Fruit fly (Drosophila melanogaster) whole organism, embryonic: Measurements from ENCODE around the gene Fit2.

Experiments used
- Blimp-1 ChIP-seq: fragments of 200-800 bp; sonication (Bioruptor generic); optimal IDR thresholded peaks from 3 replicates; lab custom pipeline; 2018; ENCODE audit warnings: missing biosample characterization, missing genetic modification characterization, mild to moderate bottlenecking, moderate library complexity, missing genetic modification reagents
- CG10959 ChIP-seq: fragments of 200-800 bp; sonication (Bioruptor generic); IDR thresholded peaks from 2 replicates; pipeline ENCODE4 v1.3.6; 2022; ENCODE audit warnings: missing biosample characterization, missing genetic modification characterization
- CG10979 ChIP-seq: fragments of 200-800 bp; sonication (Bioruptor generic); optimal IDR thresholded peaks from 2 replicates; lab custom pipeline; 2018; ENCODE audit warnings: missing biosample characterization, mild to moderate bottlenecking, missing genetic modification characterization, moderate library complexity
- CG11398 ChIP-seq: fragments of 200-800 bp; sonication (Bioruptor generic); optimal IDR thresholded peaks from 2 replicates; lab custom pipeline; 2016; ENCODE audit warnings: missing biosample characterization, missing genetic modification characterization
- CG12155 ChIP-seq: fragments of 200-800 bp; sonication (Bioruptor generic); optimal IDR thresholded peaks from 3 replicates; lab custom pipeline; 2016; ENCODE audit warnings: missing biosample characterization, missing genetic modification characterization
- CG1233 ChIP-seq: fragments of 200-800 bp; sonication (Bioruptor generic); optimal IDR thresholded peaks from 4 replicates; lab custom pipeline; 2018; ENCODE audit warnings: missing biosample characterization, mild to moderate bottlenecking, missing genetic modification characterization
- CG12769 ChIP-seq: fragments of 200-800 bp; sonication (Bioruptor generic); optimal IDR thresholded peaks from 2 replicates; lab custom pipeline; 2019; ENCODE audit warnings: missing biosample characterization, mild to moderate bottlenecking, missing genetic modification characterization, moderate library complexity
- CG13123 ChIP-seq: fragments of 200-800 bp; sonication (Bioruptor generic); optimal IDR thresholded peaks from 2 replicates; lab custom pipeline; 2016; ENCODE audit warnings: missing biosample characterization, missing genetic modification characterization
- CG15696 ChIP-seq: fragments of 200-800 bp; sonication (Bioruptor generic); optimal IDR thresholded peaks from 2 replicates; lab custom pipeline; 2019; ENCODE audit warnings: missing biosample characterization, mild to moderate bottlenecking, missing genetic modification characterization, moderate library complexity
- CG1647 ChIP-seq: fragments of 200-800 bp; sonication (Bioruptor generic); optimal IDR thresholded peaks from 3 replicates; lab custom pipeline; 2016; ENCODE audit warnings: missing biosample characterization, missing genetic modification characterization
- CG16779 ChIP-seq: fragments of 200-800 bp; sonication (Bioruptor generic); IDR thresholded peaks from 2 replicates; pipeline ENCODE4 v1.3.6; 2022; ENCODE audit warnings: missing biosample characterization, missing genetic modification characterization
- CG16813 ChIP-seq: fragments of 200-800 bp; sonication (Bioruptor generic); IDR thresholded peaks from 3 replicates; pipeline ENCODE4 v1.3.6; 2022; ENCODE audit warnings: missing biosample characterization, missing genetic modification characterization; ENCODE audit not compliant: partially characterized antibody
- CG31441 ChIP-seq: fragments of 200-800 bp; sonication (Bioruptor generic); IDR thresholded peaks from 2 replicates; pipeline ENCODE4 v1.3.6; 2022; ENCODE audit warnings: missing biosample characterization, missing genetic modification characterization
- CG32772 ChIP-seq: fragments of 200-800 bp; sonication (Bioruptor generic); IDR thresholded peaks from 2 replicates; pipeline ENCODE4 v1.3.6; 2022; ENCODE audit warnings: missing biosample characterization, missing genetic modification characterization
- CG34376 ChIP-seq: fragments of 200-800 bp; sonication (Bioruptor generic); optimal IDR thresholded peaks from 2 replicates; lab custom pipeline; 2018; ENCODE audit warnings: missing biosample characterization, mild to moderate bottlenecking, missing genetic modification characterization
- CG3847 ChIP-seq: fragments of 200-800 bp; sonication (Bioruptor generic); IDR thresholded peaks from 2 replicates; pipeline ENCODE4 v1.3.6; 2022; ENCODE audit warnings: missing biosample characterization, missing genetic modification characterization
- CG6765 ChIP-seq: fragments of 200-800 bp; sonication (Bioruptor generic); optimal IDR thresholded peaks from 3 replicates; lab custom pipeline; 2017; ENCODE audit warnings: missing biosample characterization, mild to moderate bottlenecking, missing genetic modification characterization
- CG8290 ChIP-seq, 3 experiments: fragments of 200-800 bp; sonication (Bioruptor generic); optimal IDR thresholded peaks; 2 replicates each; lab custom pipeline; 2016 to 2019; ENCODE audit warnings: missing biosample characterization in 3 of 3, missing genetic modification characterization in 3 of 3, mild to moderate bottlenecking in 2 of 3, moderate library complexity in 1 of 3
- CG9215 ChIP-seq: fragments of 200-800 bp; sonication (Bioruptor generic); IDR thresholded peaks from 2 replicates; pipeline ENCODE4 v1.3.6; 2022; ENCODE audit warnings: missing biosample characterization, missing genetic modification characterization
- E2f1 ChIP-seq: fragments of 200-800 bp; sonication (Bioruptor generic); IDR thresholded peaks from 2 replicates; pipeline ENCODE4 v1.3.6; 2022; ENCODE audit warnings: missing biosample characterization, missing genetic modification characterization
- E2f2 ChIP-seq: fragments of 200-800 bp; sonication (Bioruptor generic); IDR thresholded peaks from 2 replicates; pipeline ENCODE4 v1.3.6; 2022; ENCODE audit warnings: missing biosample characterization, missing genetic modification characterization
- MESR4 ChIP-seq: fragments of 200-800 bp; sonication (Bioruptor generic); optimal IDR thresholded peaks from 2 replicates; lab custom pipeline; 2018; ENCODE audit warnings: missing biosample characterization, mild to moderate bottlenecking, missing genetic modification characterization, moderate library complexity
- Max ChIP-seq: fragments of 200-800 bp; sonication (Bioruptor generic); optimal IDR thresholded peaks from 2 replicates; lab custom pipeline; 2016; ENCODE audit warnings: missing biosample characterization, mild to moderate bottlenecking, missing genetic modification characterization
- Ravus ChIP-seq: fragments of 200-800 bp; sonication (Bioruptor generic); IDR thresholded peaks from 2 replicates; pipeline ENCODE4 v1.3.6; 2022; ENCODE audit warnings: missing biosample characterization, missing genetic modification characterization
- Six4 ChIP-seq: fragments of 200-800 bp; sonication (Bioruptor generic); optimal IDR thresholded peaks from 2 replicates; lab custom pipeline; 2016; ENCODE audit warnings: missing biosample characterization, missing genetic modification characterization
- Sry-β ChIP-seq: fragments of 200-800 bp; sonication (Bioruptor generic); optimal IDR thresholded peaks from 2 replicates; lab custom pipeline; 2018; ENCODE audit warnings: missing biosample characterization, mild to moderate bottlenecking, missing genetic modification characterization, moderate library complexity
- Xbp1 ChIP-seq: fragments of 200-800 bp; sonication (Bioruptor generic); optimal IDR thresholded peaks from 3 replicates; lab custom pipeline; 2016; ENCODE audit warnings: missing biosample characterization, mild to moderate bottlenecking, missing genetic modification characterization
- Xrp1 ChIP-seq: fragments of 200-800 bp; sonication (Bioruptor generic); IDR thresholded peaks from 2 replicates; pipeline ENCODE4 v1.3.6; 2022; ENCODE audit warnings: missing biosample characterization, missing genetic modification characterization
- abd-A ChIP-seq: fragments of 200-800 bp; sonication (Bioruptor generic); optimal IDR thresholded peaks from 3 replicates; lab custom pipeline; 2019; ENCODE audit warnings: missing biosample characterization, mild to moderate bottlenecking, missing genetic modification characterization, moderate library complexity
- bab2 ChIP-seq: fragments of 200-800 bp; sonication (Bioruptor generic); optimal IDR thresholded peaks from 2 replicates; lab custom pipeline; 2016; ENCODE audit warnings: missing biosample characterization, missing genetic modification characterization
- bbx ChIP-seq: fragments of 200-800 bp; sonication (Bioruptor generic); IDR thresholded peaks from 2 replicates; pipeline ENCODE4 v1.3.6; 2022; ENCODE audit warnings: missing biosample characterization, missing genetic modification characterization; ENCODE audit not compliant: partially characterized antibody
- bigmax ChIP-seq: fragments of 200-800 bp; sonication (Bioruptor generic); optimal IDR thresholded peaks from 2 replicates; lab custom pipeline; 2018; ENCODE audit warnings: missing biosample characterization, mild to moderate bottlenecking, missing genetic modification characterization
- cg ChIP-seq: fragments of 200-800 bp; sonication (Bioruptor generic); optimal IDR thresholded peaks from 3 replicates; lab custom pipeline; 2019; ENCODE audit warnings: missing biosample characterization, mild to moderate bottlenecking, missing genetic modification characterization, moderate library complexity
- crc ChIP-seq: fragments of 200-800 bp; sonication (Bioruptor generic); optimal IDR thresholded peaks from 2 replicates; lab custom pipeline; 2016; ENCODE audit warnings: missing biosample characterization, missing genetic modification characterization
- dati ChIP-seq: fragments of 200-800 bp; sonication (Bioruptor generic); IDR thresholded peaks from 2 replicates; pipeline ENCODE4 v1.3.6; 2022; ENCODE audit warnings: missing biosample characterization, missing genetic modification characterization
- dysf ChIP-seq: fragments of 200-800 bp; sonication (Bioruptor generic); IDR thresholded peaks from 3 replicates; pipeline ENCODE4 v1.3.6; 2022; ENCODE audit warnings: missing biosample characterization, missing genetic modification characterization
- gce ChIP-seq: fragments of 200-800 bp; sonication (Bioruptor generic); IDR thresholded peaks from 3 replicates; pipeline ENCODE4 v1.3.6; 2022; ENCODE audit warnings: missing biosample characterization, missing genetic modification characterization
- gem ChIP-seq: fragments of 200-800 bp; sonication (Bioruptor generic); optimal IDR thresholded peaks from 2 replicates; lab custom pipeline; 2019; ENCODE audit warnings: missing biosample characterization, mild to moderate bottlenecking, missing genetic modification characterization, moderate library complexity
- gsb-n ChIP-seq: fragments of 200-800 bp; sonication (Bioruptor generic); optimal IDR thresholded peaks from 3 replicates; lab custom pipeline; 2018; ENCODE audit warnings: missing biosample characterization, mild to moderate bottlenecking, missing genetic modification characterization
- gt ChIP-seq: fragments of 200-800 bp; sonication (Bioruptor generic); IDR thresholded peaks from 2 replicates; pipeline ENCODE4 v1.3.6; 2022; ENCODE audit warnings: missing biosample characterization, missing genetic modification characterization
- inv ChIP-seq: fragments of 200-800 bp; sonication (Bioruptor generic); IDR thresholded peaks from 2 replicates; pipeline ENCODE4 v1.3.6; 2022; ENCODE audit warnings: missing biosample characterization, missing genetic modification characterization; ENCODE audit not compliant: partially characterized antibody
- ken ChIP-seq: fragments of 200-800 bp; sonication (Bioruptor generic); IDR thresholded peaks from 3 replicates; pipeline ENCODE4 v1.3.6; 2022; ENCODE audit warnings: missing biosample characterization, missing genetic modification characterization
- lab ChIP-seq: fragments of 200-800 bp; sonication (Bioruptor generic); optimal IDR thresholded peaks from 3 replicates; lab custom pipeline; 2017; ENCODE audit warnings: missing biosample characterization, missing genetic modification characterization, mild to moderate bottlenecking, moderate library complexity, missing genetic modification reagents
- mld ChIP-seq: fragments of 200-800 bp; sonication (Bioruptor generic); IDR thresholded peaks from 3 replicates; pipeline ENCODE4 v1.3.6; 2022; ENCODE audit warnings: missing biosample characterization, missing genetic modification characterization; ENCODE audit not compliant: partially characterized antibody
- odd ChIP-seq: fragments of 200-800 bp; sonication (Bioruptor generic); optimal IDR thresholded peaks from 2 replicates; lab custom pipeline; 2017; ENCODE audit warnings: missing biosample characterization, mild to moderate bottlenecking, missing genetic modification characterization
- sd ChIP-seq: fragments of 200-800 bp; sonication (Bioruptor generic); optimal IDR thresholded peaks from 3 replicates; lab custom pipeline; 2018; ENCODE audit warnings: missing biosample characterization, mild to moderate bottlenecking, missing genetic modification characterization, moderate library complexity
- sens ChIP-seq: fragments of 200-800 bp; sonication (Bioruptor generic); peaks from one replicate; lab custom pipeline; 2016; ENCODE audit warnings: missing biosample characterization, missing genetic modification characterization
- slou ChIP-seq: fragments of 200-800 bp; sonication (Bioruptor generic); optimal IDR thresholded peaks from 3 replicates; lab custom pipeline; 2016; ENCODE audit warnings: missing biosample characterization, missing genetic modification characterization
- sob ChIP-seq: fragments of 200-800 bp; sonication (Bioruptor generic); IDR thresholded peaks from 2 replicates; pipeline ENCODE4 v1.3.6; 2022; ENCODE audit warnings: missing biosample characterization, missing genetic modification characterization
- unpg ChIP-seq: fragments of 200-800 bp; sonication (Bioruptor generic); optimal IDR thresholded peaks from 3 replicates; lab custom pipeline; 2018; ENCODE audit warnings: missing biosample characterization, mild to moderate bottlenecking, missing genetic modification characterization, moderate library complexity
- zf30C ChIP-seq: fragments of 200-800 bp; sonication (Bioruptor generic); optimal IDR thresholded peaks from 3 replicates; lab custom pipeline; 2018; ENCODE audit warnings: missing biosample characterization, mild to moderate bottlenecking, missing genetic modification characterization

Gene Fit2

DNA sequence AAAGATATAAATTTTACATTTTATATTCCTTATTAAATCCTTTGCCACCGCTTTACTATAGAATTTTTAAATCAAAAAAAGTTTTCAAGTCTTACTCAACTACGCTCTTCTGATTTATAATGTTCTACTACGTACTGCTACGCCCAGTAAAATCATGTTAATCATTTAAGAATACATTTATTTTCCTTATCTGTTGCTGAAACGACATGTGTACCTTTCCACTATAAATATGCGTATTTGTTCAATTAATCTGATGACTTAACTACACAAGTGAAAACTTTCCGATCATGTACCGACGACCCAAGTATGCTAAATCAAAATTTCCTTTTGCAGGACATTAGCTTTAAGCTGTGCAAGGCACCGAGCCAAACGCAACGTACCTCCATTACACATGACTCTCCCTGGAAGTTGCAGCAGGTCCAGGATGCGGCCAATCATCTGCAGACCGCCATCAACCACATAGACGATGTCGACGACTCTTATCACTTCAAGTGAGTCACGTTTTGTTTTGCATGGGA, 28.3 kb downstream of the Fit2 start (continued):
- TF ChIP-seq CG10979 (tag; lab: Kevin White, UChicago) (no peak), Sry-β (GFP tag; lab: Kevin White, UChicago) (no peak), sens (GFP tag; lab: Kevin White, UChicago) (peak; percentile 76), E2f1 (GFP tag; lab: Robert Waterston, UW) (no peak), bab2 (GFP tag; lab: Kevin White, UChicago) (peak; percentile 18), CG11398 (GFP tag; lab: Kevin White, UChicago) (no peak), CG6765 (no peak), bigmax (GFP tag; lab: Kevin White, UChicago) (no peak), Xrp1 (GFP tag; lab: Robert Waterston, UW) (peak; percentile 45), inv (GFP tag; lab: Robert Waterston, UW) (no peak), MESR4 (no peak), CG16779 (GFP tag; lab: Robert Waterston, UW) (no peak), gem (tag; lab: Kevin White, UChicago) (peak; percentile 12), CG13123 (no peak), slou (GFP tag; lab: Kevin White, UChicago) (no peak), CG1647 (GFP tag; lab: Kevin White, UChicago) (no peak), sd (tag; lab: Kevin White, UChicago) (no peak), mld (GFP tag; lab: Robert Waterston, UW) (no peak), CG32772 (GFP tag; lab: Robert Waterston, UW) (no peak), CG15696 (tag; lab: Kevin White, UChicago) (peak; percentile 12), Six4 (GFP tag; lab: Kevin White, UChicago) (no peak), Xbp1 (GFP tag; lab: Kevin White, UChicago) (no peak), dati (no peak), dysf (GFP tag; lab: Robert Waterston, UW) (no peak), CG12155 (GFP tag; lab: Kevin White, UChicago) (no peak), abd-A (tag; lab: Kevin White, UChicago) (no peak), sob (GFP tag; lab: Robert Waterston, UW) (no peak), gce (no peak; the same call in 2 of the 3 replicates), ken (no peak), CG12769 (tag; lab: Kevin White, UChicago) (no peak), CG3847 (GFP tag; lab: Robert Waterston, UW) (no peak), CG34376 (GFP tag; lab: Kevin White, UChicago) (no peak), odd (GFP tag; lab: Kevin White, UChicago) (no peak), zf30C (GFP tag; lab: Kevin White, UChicago) (no peak), CG16813 (GFP tag; lab: Robert Waterston, UW) (no peak), E2f2 (GFP tag; lab: Robert Waterston, UW) (no peak), CG10959 (GFP tag; lab: Robert Waterston, UW) (no peak), CG31441 (GFP tag; lab: Robert Waterston, UW) (no peak), cg (GFP tag; lab: Kevin White, UChicago) (no peak), gsb-n (no peak), CG8290 (GFP tag; optimal IDR thresholded peaks at IDR 0.05; lab: Kevin White, UChicago) (no peak), CG8290 (tag; optimal IDR thresholded peaks at IDR 0.05; lab: Kevin White, UChicago) (peak in 1 of 2 experiments; percentile 17), crc (GFP tag; lab: Kevin White, UChicago) (no peak), Ravus (GFP tag; lab: Robert Waterston, UW) (no peak), gt (GFP tag; lab: Robert Waterston, UW) (no peak), CG9215 (GFP tag; lab: Robert Waterston, UW) (no peak), Max (peak; percentile 5), bbx (no peak), lab (GFP tag; lab: Kevin White, UChicago) (no peak), CG1233 (GFP tag; lab: Kevin White, UChicago) (peak; percentile 4), unpg (GFP tag; lab: Kevin White, UChicago) (no peak), Blimp-1 (GFP tag; lab: Kevin White, UChicago) (peak; percentile 12)
